Fruit fly (Drosophila melanogaster): Measurements from ENCODE around the gene ppk8.

Gene ppk8

DNA sequence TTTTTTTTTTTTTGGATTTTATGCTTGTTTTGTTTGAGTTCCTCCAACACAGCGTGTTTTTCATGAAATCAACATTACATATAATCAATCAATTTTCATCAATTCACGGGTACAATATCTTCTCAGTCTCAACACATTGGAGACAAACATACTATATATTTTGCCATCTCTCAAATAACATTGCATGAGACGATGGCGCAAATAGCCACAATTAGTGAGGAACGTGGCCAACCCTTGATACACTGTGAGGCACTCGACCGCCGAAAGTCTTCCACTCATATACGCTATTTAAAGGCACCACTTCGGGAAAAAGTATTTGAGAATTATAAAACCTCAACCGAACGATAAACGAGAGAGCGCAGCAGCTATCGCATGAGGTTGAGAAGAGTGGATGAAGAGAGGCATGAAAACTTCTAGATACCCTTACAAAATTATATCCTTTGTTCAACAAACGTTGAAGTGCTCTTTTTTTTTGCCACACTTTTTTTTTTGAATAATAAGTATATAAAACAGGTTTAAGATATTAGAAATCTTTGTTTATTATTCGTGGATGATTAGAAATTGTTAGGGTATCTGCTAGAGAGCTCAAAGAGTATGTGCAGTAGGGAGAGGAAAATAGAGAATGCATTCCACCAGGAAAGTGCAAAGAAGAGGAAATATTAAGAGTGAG lies 11.6 kb upstream of the ppk8 start (continued):
- peak; percentile 95 for TF ChIP-seq row (GFP tag; IDR thresholded peaks at IDR 0.05)
- peak; percentile 66 for TF ChIP-seq ssp (GFP tag; IDR thresholded peaks at IDR 0.05)
- no peak for TF ChIP-seq sima (GFP tag; optimal IDR thresholded peaks at IDR 0.05)
- peak; percentile 78 for TF ChIP-seq CG12942 (GFP tag; optimal IDR thresholded peaks at IDR 0.05)
- TF ChIP-seq twi (tag; optimal IDR thresholded peaks at IDR 0.05) = peak; percentile 70
- peak; percentile 78 for TF ChIP-seq CG33557 (GFP tag; optimal IDR thresholded peaks at IDR 0.05)
- TF ChIP-seq CG6272 (GFP tag; IDR thresholded peaks at IDR 0.05) = peak; percentile 46
- TF ChIP-seq dysf (GFP tag; IDR thresholded peaks at IDR 0.05) = peak; percentile 78
- no peak for TF ChIP-seq CG6175 (GFP tag; IDR thresholded peaks at IDR 0.05)
- TF ChIP-seq NFAT (GFP tag; IDR thresholded peaks at IDR 0.05) = no peak
- TF ChIP-seq trh (GFP tag; optimal IDR thresholded peaks at IDR 0.05) = peak; percentile 60
- peak; percentile 27 for TF ChIP-seq stwl (tag; optimal IDR thresholded peaks at IDR 0.05)
- TF ChIP-seq CG14441 (GFP tag; IDR thresholded peaks at IDR 0.05) = peak; percentile 66; the same call in 1 of the 2 replicates
- TF ChIP-seq CG6791 (GFP tag; IDR thresholded peaks at IDR 0.05; ENCODE audit: partially characterized antibody) = peak; percentile 84
- TF ChIP-seq Ets97D (GFP tag; optimal IDR thresholded peaks at IDR 0.05) = no peak
- TF ChIP-seq tna (GFP tag; IDR thresholded peaks at IDR 0.05; ENCODE audit: partially characterized antibody) = peak; percentile 51
- TF ChIP-seq CG2116 (GFP tag; optimal IDR thresholded peaks at IDR 0.05) = peak; percentile 39
- TF ChIP-seq Myb (GFP tag; optimal IDR thresholded peaks at IDR 0.05) = no peak
- peak; percentile 62 for TF ChIP-seq CG13123 (GFP tag; optimal IDR thresholded peaks at IDR 0.05)
- peak; percentile 75 for TF ChIP-seq Fer3 (tag; optimal IDR thresholded peaks at IDR 0.05)
- peak; percentile 70 for TF ChIP-seq CG16863 (GFP tag; optimal IDR thresholded peaks at IDR 0.05)
- peak; percentile 93 for TF ChIP-seq gcm (GFP tag; optimal IDR thresholded peaks at IDR 0.05)
- no peak for TF ChIP-seq CG8478 (optimal IDR thresholded peaks at IDR 0.05)
- no peak for TF ChIP-seq CG14965 (GFP tag; optimal IDR thresholded peaks at IDR 0.05; ENCODE audit: borderline replicate concordance)
- TF ChIP-seq pnt (GFP tag; optimal IDR thresholded peaks at IDR 0.05) = peak; percentile 27
- TF ChIP-seq jumu (GFP tag; optimal IDR thresholded peaks at IDR 0.05) = no peak
- TF ChIP-seq pho (GFP tag; optimal IDR thresholded peaks at IDR 0.05) = peak; percentile 42
- peak; percentile 41 for TF ChIP-seq CG17186 (GFP tag; optimal IDR thresholded peaks at IDR 0.05)
- no peak for TF ChIP-seq CG3995 (GFP tag; optimal IDR thresholded peaks at IDR 0.05)
- no peak for TF ChIP-seq CG13894 (tag; optimal IDR thresholded peaks at IDR 0.05)
- peak; percentile 65 for TF ChIP-seq fd3F (GFP tag; optimal IDR thresholded peaks at IDR 0.05)
- peak; percentile 45 for TF ChIP-seq Usf (GFP tag; optimal IDR thresholded peaks at IDR 0.05)
- peak; percentile 77 for TF ChIP-seq CG5245 (GFP tag; optimal IDR thresholded peaks at IDR 0.05)
- no peak for TF ChIP-seq sug (tag; optimal IDR thresholded peaks at IDR 0.05)
- TF ChIP-seq sr (GFP tag; IDR thresholded peaks at IDR 0.05) = 0 out of 3 replicates have a peak, but pooled peaks have one; percentile 22
- peak; percentile 87 for TF ChIP-seq CG30403 (GFP tag; optimal IDR thresholded peaks at IDR 0.05)
- peak in 1 of 3 experiments; percentile 90 for TF ChIP-seq lola (GFP tag; optimal IDR thresholded peaks at IDR 0.05)
- TF ChIP-seq Gsc (GFP tag; IDR thresholded peaks at IDR 0.05) = no peak
- peak; percentile 46; the same call in 2 of the 3 replicates for TF ChIP-seq CG14860 (GFP tag; IDR thresholded peaks at IDR 0.05; ENCODE audit: partially characterized antibody)
- peak; percentile 37 for TF ChIP-seq Jarid2 (GFP tag; optimal IDR thresholded peaks at IDR 0.05)
- peak; percentile 59 for TF ChIP-seq CG12744 (GFP tag; optimal IDR thresholded peaks at IDR 0.05)
- peak; percentile 93 for TF ChIP-seq oc (tag; optimal IDR thresholded peaks at IDR 0.05)
- TF ChIP-seq gsb (GFP tag; IDR thresholded peaks at IDR 0.05) = no peak
- TF ChIP-seq ATbp (GFP tag; optimal IDR thresholded peaks at IDR 0.05) = peak; percentile 93
- no peak for TF ChIP-seq pfk (GFP tag; optimal IDR thresholded peaks at IDR 0.05)
- peak; percentile 92 for TF ChIP-seq CG8924 (tag; optimal IDR thresholded peaks at IDR 0.05)
- no peak for TF ChIP-seq pb (GFP tag; optimal IDR thresholded peaks at IDR 0.05)
- TF ChIP-seq HLH4C (GFP tag; IDR thresholded peaks at IDR 0.05; ENCODE audit: partially characterized antibody) = peak; percentile 53
- peak; percentile 69 for TF ChIP-seq CG30431 (GFP tag; optimal IDR thresholded peaks at IDR 0.05)
- no peak for TF ChIP-seq Lim3 (GFP tag; IDR thresholded peaks at IDR 0.05)
